Fruit fly (Drosophila melanogaster): ENCODE measurements around the gene kumpel.
A peak's percentile ranks its signal among the peaks of the same experiment; 100 is the strongest.

kumpel gene

DNA sequence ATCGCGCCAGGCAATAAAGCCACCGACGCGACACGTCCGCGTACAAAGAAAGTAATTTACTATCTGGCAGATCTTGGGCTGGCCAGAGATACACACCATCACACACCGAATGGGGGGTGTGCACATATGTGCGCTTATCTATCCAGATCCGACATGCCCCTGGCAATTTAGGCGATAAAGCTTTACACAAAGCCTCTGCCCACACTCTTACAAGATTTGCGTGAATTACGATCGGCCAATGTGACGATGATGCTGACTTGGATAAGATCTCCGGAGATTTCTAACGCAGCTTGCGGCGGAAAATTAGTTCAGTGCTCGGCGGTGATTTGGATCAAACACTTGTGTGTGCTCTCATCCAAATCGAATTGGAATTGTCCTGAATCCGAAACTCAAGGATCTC is at the start of gene kumpel:
Gene kumpel, plus strand, starts transcription at position 301 of the 400 bp plus-strand sequence.
- TF ChIP-seq ham (GFP tag; IDR thresholded peaks at IDR 0.05) = no peak
- no peak for TF ChIP-seq CG6254 (GFP tag; optimal IDR thresholded peaks at IDR 0.05)
- TF ChIP-seq CG8765 (GFP tag; IDR thresholded peaks at IDR 0.05) = no peak
- TF ChIP-seq Dll (GFP tag; IDR thresholded peaks at IDR 0.05; ENCODE audit: partially characterized antibody) = no peak
- no peak for TF ChIP-seq Lpt (GFP tag; optimal IDR thresholded peaks at IDR 0.05)

DNA sequence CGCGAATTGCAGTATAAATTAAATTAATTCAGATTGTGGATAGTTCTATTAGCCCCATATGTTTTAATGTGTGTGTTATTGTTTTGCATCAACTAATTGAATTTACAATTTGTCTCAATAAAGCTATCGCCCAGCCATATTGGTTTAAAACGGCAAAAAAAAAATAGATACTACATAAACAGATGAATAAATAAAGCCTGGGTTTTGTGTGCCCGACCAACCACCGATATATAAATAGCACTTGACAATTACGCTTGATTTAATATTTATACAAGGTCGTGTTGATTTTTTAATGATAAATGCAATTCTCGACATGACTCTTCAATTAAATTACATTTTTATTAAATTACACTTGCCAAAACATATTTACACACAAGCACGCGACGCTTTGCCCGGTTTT is 36.4 kb upstream of the kumpel start:
- TF ChIP-seq CG13296 (GFP tag; optimal IDR thresholded peaks at IDR 0.05) (peak; percentile 32), Fer2 (tag; optimal IDR thresholded peaks at IDR 0.05) (peak; percentile 23), corto (GFP tag; optimal IDR thresholded peaks at IDR 0.05) (no peak), wor (GFP tag; IDR thresholded peaks at IDR 0.05) (no peak), CG18599 (GFP tag; optimal IDR thresholded peaks at IDR 0.05) (peak; percentile 56), CG6813 (GFP tag; optimal IDR thresholded peaks at IDR 0.05) (peak; percentile 10), schlank (tag; optimal IDR thresholded peaks at IDR 0.05) (peak; percentile 16), CG32767 (GFP tag; IDR thresholded peaks at IDR 0.05) (no peak), Meics (GFP tag; optimal IDR thresholded peaks at IDR 0.05) (peak; percentile 51), fd3F (GFP tag; optimal IDR thresholded peaks at IDR 0.05) (peak; percentile 37), jigr1 (GFP tag; IDR thresholded peaks at IDR 0.05) (no peak), CG2120 (GFP tag; optimal IDR thresholded peaks at IDR 0.05) (peak; percentile 31), Atf6 (GFP tag; IDR thresholded peaks at IDR 0.05) (peak; percentile 60; the same call in 1 of the 2 replicates), tap (tag; optimal IDR thresholded peaks at IDR 0.05) (no peak), CG6765 (GFP tag; optimal IDR thresholded peaks at IDR 0.05) (peak; percentile 51), lab (GFP tag; optimal IDR thresholded peaks at IDR 0.05) (peak; percentile 68), CG4820 (GFP tag; optimal IDR thresholded peaks at IDR 0.05) (no peak), pho (GFP tag; optimal IDR thresholded peaks at IDR 0.05) (peak; percentile 2), CG15514 (GFP tag; optimal IDR thresholded peaks at IDR 0.05) (peak; percentile 67), CG11504 (tag; optimal IDR thresholded peaks at IDR 0.05) (no peak), BtbVII (GFP tag; optimal IDR thresholded peaks at IDR 0.05) (peak; percentile 28), so (GFP tag; IDR thresholded peaks at IDR 0.05) (no peak), CG3163 (GFP tag; optimal IDR thresholded peaks at IDR 0.05) (no peak), Hmr (GFP tag; optimal IDR thresholded peaks at IDR 0.05) (peak; percentile 75), CG31388 (GFP tag; optimal IDR thresholded peaks at IDR 0.05) (no peak), CG3281 (GFP tag; optimal IDR thresholded peaks at IDR 0.05) (peak; percentile 51)

DNA sequence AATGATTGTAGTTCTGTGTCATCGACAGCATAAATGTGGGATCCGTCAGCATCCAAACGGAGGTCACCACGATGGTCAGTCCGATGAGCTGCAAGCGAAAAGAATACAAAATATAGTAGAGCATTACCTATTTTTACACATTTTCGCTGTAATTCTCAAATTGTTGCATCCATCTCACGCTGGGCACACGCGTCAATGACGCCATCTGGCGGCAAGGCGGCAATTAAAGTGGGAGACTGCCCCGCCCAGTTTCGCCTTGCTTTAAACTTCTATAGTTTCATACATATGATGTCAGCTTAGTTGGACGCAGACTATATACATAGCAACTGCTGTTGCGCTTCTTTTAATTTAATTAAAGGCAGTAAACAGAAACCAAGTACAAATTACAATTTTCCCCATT is 30.2 kb upstream of the kumpel start:
- TF ChIP-seq gcm2 (GFP tag; optimal IDR thresholded peaks at IDR 0.05) (no peak), CG13624 (GFP tag; optimal IDR thresholded peaks at IDR 0.05) (no peak), fd64A (GFP tag; optimal IDR thresholded peaks at IDR 0.05) (no peak), CTCF (GFP tag; optimal IDR thresholded peaks at IDR 0.05) (peak; percentile 86), sens (GFP tag) (peak; percentile 14), Max (GFP tag; optimal IDR thresholded peaks at IDR 0.05) (no peak)

DNA sequence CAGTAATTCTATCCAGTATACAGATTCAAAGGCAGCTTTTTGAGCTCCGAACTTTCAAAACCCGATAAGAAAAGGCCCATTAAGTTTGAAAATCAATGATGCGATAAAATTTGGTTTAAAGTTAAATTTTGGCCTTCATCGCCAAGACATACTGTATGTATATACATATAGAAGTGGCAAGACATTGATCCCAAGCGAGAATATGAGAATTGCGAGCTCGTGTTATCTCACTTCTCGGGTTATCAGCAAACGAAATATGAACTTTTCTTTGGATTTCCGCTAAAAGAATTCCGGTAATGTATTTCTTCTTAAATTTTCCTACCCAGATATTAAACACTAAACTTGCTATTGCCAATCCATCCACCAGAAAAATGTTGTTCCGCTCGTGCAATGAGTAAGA is 29.8 kb upstream of the kumpel start:
- TF ChIP-seq Hsf (GFP tag; optimal IDR thresholded peaks at IDR 0.05) (no peak), pum (GFP tag; optimal IDR thresholded peaks at IDR 0.05) (no peak), HLH4C (GFP tag; IDR thresholded peaks at IDR 0.05; ENCODE audit: partially characterized antibody) (no peak), Antp (GFP tag; optimal IDR thresholded peaks at IDR 0.05) (no peak), salm (tag; optimal IDR thresholded peaks at IDR 0.05) (no peak), CG17385 (GFP tag; optimal IDR thresholded peaks at IDR 0.05) (no peak), da (GFP tag; optimal IDR thresholded peaks at IDR 0.05) (no peak), HLH54F (GFP tag; optimal IDR thresholded peaks at IDR 0.05) (no peak), CG6654 (GFP tag; optimal IDR thresholded peaks at IDR 0.05) (no peak), CG6791 (GFP tag; IDR thresholded peaks at IDR 0.05; ENCODE audit: partially characterized antibody) (no peak)

Measured in whole organism, embryonic.